Fruit fly (Drosophila melanogaster): ENCODE results near the gene Ufl1.
A peak's percentile ranks its signal among the peaks of the same experiment; 100 is the strongest.

Ufl1 gene

DNA sequence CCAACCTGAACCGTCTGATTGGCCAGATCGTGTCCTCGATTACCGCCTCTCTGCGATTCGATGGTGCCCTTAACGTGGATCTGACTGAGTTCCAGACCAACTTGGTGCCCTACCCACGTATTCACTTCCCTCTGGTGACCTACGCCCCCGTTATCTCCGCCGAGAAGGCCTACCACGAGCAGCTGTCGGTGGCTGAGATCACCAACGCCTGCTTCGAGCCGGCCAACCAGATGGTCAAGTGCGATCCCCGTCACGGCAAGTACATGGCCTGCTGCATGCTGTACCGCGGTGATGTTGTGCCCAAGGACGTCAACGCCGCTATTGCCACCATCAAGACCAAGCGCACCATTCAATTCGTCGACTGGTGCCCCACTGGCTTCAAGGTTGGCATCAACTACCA, 13.7 kb upstream of the Ufl1 start:
- no peak for TF ChIP-seq Sox15 (GFP tag; optimal IDR thresholded peaks at IDR 0.05)
- TF ChIP-seq svp (GFP tag) = peak; percentile 79

DNA sequence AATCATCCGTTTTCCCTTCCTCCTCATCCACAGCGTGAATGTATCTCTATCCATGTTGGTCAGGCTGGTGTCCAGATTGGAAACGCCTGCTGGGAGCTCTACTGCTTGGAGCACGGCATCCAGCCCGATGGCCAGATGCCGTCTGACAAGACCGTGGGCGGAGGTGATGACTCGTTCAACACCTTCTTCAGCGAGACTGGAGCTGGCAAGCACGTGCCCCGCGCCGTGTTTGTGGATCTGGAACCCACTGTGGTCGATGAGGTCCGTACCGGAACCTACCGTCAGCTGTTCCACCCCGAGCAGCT, 12.9 kb upstream of the Ufl1 start:
- no peak for TF ChIP-seq Sox15 (GFP tag; optimal IDR thresholded peaks at IDR 0.05)

DNA sequence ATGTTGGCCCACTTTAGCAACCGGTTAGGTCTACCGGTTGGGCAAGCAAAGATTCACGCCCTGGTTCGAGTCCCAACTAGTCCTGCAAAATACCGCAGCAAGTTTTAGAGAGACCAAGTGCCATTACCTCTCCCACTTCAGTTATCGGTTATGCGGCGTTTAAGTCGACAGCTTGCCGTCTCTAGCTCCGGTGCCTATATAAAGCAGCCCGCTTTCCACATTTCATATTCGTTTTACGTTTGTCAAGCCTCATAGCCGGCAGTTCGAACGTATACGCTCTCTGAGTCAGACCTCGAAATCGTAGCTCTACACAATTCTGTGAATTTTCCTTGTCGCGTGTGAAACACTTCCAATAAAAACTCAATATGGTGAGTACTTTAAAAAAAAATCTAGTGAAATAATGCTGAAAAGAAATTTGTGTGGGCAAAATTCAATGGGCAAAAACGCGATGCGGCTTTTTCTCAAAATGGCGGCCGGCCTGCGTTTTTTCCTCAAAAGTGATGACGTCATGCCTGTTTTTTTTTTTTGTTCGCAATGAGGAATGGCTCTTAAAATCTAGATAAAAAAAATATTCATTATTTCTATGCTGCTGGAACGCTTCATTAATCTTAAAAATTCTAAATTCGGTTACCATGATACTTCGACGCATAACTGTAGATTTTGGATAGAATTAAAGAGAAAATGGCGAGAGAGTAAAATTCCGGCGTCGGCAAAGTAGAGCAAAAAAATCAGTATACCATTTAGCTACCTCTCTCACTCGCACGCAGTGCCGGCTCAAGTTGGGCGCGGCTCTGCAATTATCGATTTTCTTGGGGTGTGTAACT, 12.3 kb upstream of the Ufl1 start, which contains the start of gene alphaTub84B:
alphaTub84B (plus strand) TSS at position 223 of the 824 bp plus-strand sequence.
- peak; percentile 87 for TF ChIP-seq vri (GFP tag; optimal IDR thresholded peaks at IDR 0.05)
- peak; percentile 3 for TF ChIP-seq achi (GFP tag; optimal IDR thresholded peaks at IDR 0.05)
- peak; percentile 24 for TF ChIP-seq CG7368 (GFP tag; optimal IDR thresholded peaks at IDR 0.05)
- peak; percentile 56 for TF ChIP-seq CG9139 (GFP tag; optimal IDR thresholded peaks at IDR 0.05)
- no peak for TF ChIP-seq CG3032 (tag; optimal IDR thresholded peaks at IDR 0.05)
- no peak for TF ChIP-seq CG34406 (GFP tag; optimal IDR thresholded peaks at IDR 0.05)
- TF ChIP-seq fd59A (GFP tag; optimal IDR thresholded peaks at IDR 0.05) = peak; percentile 21
- TF ChIP-seq Sox14 (GFP tag; optimal IDR thresholded peaks at IDR 0.05) = peak; percentile 21
- peak; percentile 38 for TF ChIP-seq spab (GFP tag; optimal IDR thresholded peaks at IDR 0.05)
- peak; percentile 72; the same call in 2 of the 3 replicates for TF ChIP-seq eg (GFP tag; IDR thresholded peaks at IDR 0.05)
- peak; percentile 62 for TF ChIP-seq topi (GFP tag; optimal IDR thresholded peaks at IDR 0.05)
- TF ChIP-seq cyc (GFP tag; optimal IDR thresholded peaks at IDR 0.05) = no peak
- TF ChIP-seq fkh (GFP tag; optimal IDR thresholded peaks at IDR 0.05) = no peak
- TF ChIP-seq Gug (GFP tag; IDR thresholded peaks at IDR 0.05) = no peak
- TF ChIP-seq svp (GFP tag) = peak; percentile 79
- no peak for TF ChIP-seq dac (GFP tag; optimal IDR thresholded peaks at IDR 0.05)
- TF ChIP-seq CG8119 (GFP tag; IDR thresholded peaks at IDR 0.05) = peak; percentile 33; the same call in 1 of the 3 replicates
- peak; percentile 33 for TF ChIP-seq CG31627 (GFP tag; optimal IDR thresholded peaks at IDR 0.05)
- TF ChIP-seq Met (GFP tag; optimal IDR thresholded peaks at IDR 0.05) = peak; percentile 68
- TF ChIP-seq Smox (GFP tag; optimal IDR thresholded peaks at IDR 0.05) = peak; percentile 14
- TF ChIP-seq CG6276 (GFP tag; optimal IDR thresholded peaks at IDR 0.05) = peak; percentile 74
- TF ChIP-seq salr (GFP tag; optimal IDR thresholded peaks at IDR 0.05) = peak; percentile 1 to 14
- no peak for TF ChIP-seq CG4318 (GFP tag; optimal IDR thresholded peaks at IDR 0.05)
- no peak for TF ChIP-seq CG10631 (GFP tag; optimal IDR thresholded peaks at IDR 0.05)
- TF ChIP-seq fd85E (GFP tag; optimal IDR thresholded peaks at IDR 0.05) = peak; percentile 5
- peak; percentile 8 for TF ChIP-seq Ets96B (tag; optimal IDR thresholded peaks at IDR 0.05)
- no peak for TF ChIP-seq acj6 (GFP tag; optimal IDR thresholded peaks at IDR 0.05)
- TF ChIP-seq CG15336 (GFP tag; IDR thresholded peaks at IDR 0.05) = peak; percentile 31; the same call in 1 of the 2 replicates
- TF ChIP-seq Eip78C (GFP tag) = peak; percentile 78
- TF ChIP-seq CG1621 (tag; optimal IDR thresholded peaks at IDR 0.05) = peak; percentile 54
- peak; percentile 68 for TF ChIP-seq CG3919 (GFP tag; optimal IDR thresholded peaks at IDR 0.05)
- peak; percentile 63 to 64 for TF ChIP-seq ss (GFP tag; optimal IDR thresholded peaks at IDR 0.05)
- TF ChIP-seq CG6808 (GFP tag; optimal IDR thresholded peaks at IDR 0.05) = peak; percentile 59
- TF ChIP-seq CG11762 (GFP tag; optimal IDR thresholded peaks at IDR 0.05; ENCODE audit: insufficient read depth) = no peak
- TF ChIP-seq CG32006 (GFP tag; optimal IDR thresholded peaks at IDR 0.05) = peak; percentile 8
- TF ChIP-seq CG8319 (GFP tag; optimal IDR thresholded peaks at IDR 0.05) = peak; percentile 19
- TF ChIP-seq OdsH (GFP tag; optimal IDR thresholded peaks at IDR 0.05) = peak; percentile 1
- TF ChIP-seq Sox102F (GFP tag; optimal IDR thresholded peaks at IDR 0.05) = peak; percentile 76
- TF ChIP-seq pdm3 (GFP tag; optimal IDR thresholded peaks at IDR 0.05) = peak; percentile 46
- peak; percentile 12 for TF ChIP-seq Hr39 (GFP tag; optimal IDR thresholded peaks at IDR 0.05)
- TF ChIP-seq Eip93F (GFP tag; optimal IDR thresholded peaks at IDR 0.05) = no peak
- TF ChIP-seq Lpt (GFP tag; optimal IDR thresholded peaks at IDR 0.05) = peak; percentile 32
- TF ChIP-seq Blimp-1 (GFP tag; optimal IDR thresholded peaks at IDR 0.05) = no peak
- peak; percentile 31 for TF ChIP-seq lz (GFP tag; optimal IDR thresholded peaks at IDR 0.05)
- TF ChIP-seq Hr38 (GFP tag; optimal IDR thresholded peaks at IDR 0.05) = no peak
- TF ChIP-seq CG6854 (GFP tag; optimal IDR thresholded peaks at IDR 0.05) = peak; percentile 75

All from whole organism, prepupa.